Fruit fly (Drosophila melanogaster): ENCODE data around the gene Tdh.

Gene Tdh

dm6 chr3L:20508136-20508635 lies 41.4 kb downstream of the Tdh start (continued):
- TF ChIP-seq CG12299 (tag; optimal IDR thresholded peaks at IDR 0.05) = peak; percentile 77
- peak; percentile 36; the same call in 1 of the 2 replicates for TF ChIP-seq CG43689 (GFP tag; IDR thresholded peaks at IDR 0.05)
- no peak for TF ChIP-seq zf30C (GFP tag; optimal IDR thresholded peaks at IDR 0.05)
- no peak for TF ChIP-seq Stat92E (GFP tag; optimal IDR thresholded peaks at IDR 0.05)
- peak; percentile 75 for TF ChIP-seq CG6654 (GFP tag; optimal IDR thresholded peaks at IDR 0.05)
- TF ChIP-seq CG11085 (GFP tag; IDR thresholded peaks at IDR 0.05) = peak; percentile 95
- peak; percentile 94 to 95 for TF ChIP-seq Pdp1 (GFP tag; optimal IDR thresholded peaks at IDR 0.05)
- TF ChIP-seq CG6175 (GFP tag; IDR thresholded peaks at IDR 0.05) = no peak; the same call in 1 of the 3 replicates
- TF ChIP-seq Dip2 (GFP tag; IDR thresholded peaks at IDR 0.05) = peak; percentile 66
- TF ChIP-seq CG14014 (GFP tag; IDR thresholded peaks at IDR 0.05) = peak; percentile 95
- peak; percentile 89 for TF ChIP-seq CG1792 (GFP tag; optimal IDR thresholded peaks at IDR 0.05)
- peak; percentile 80 for TF ChIP-seq CG10462 (GFP tag; optimal IDR thresholded peaks at IDR 0.05)
- TF ChIP-seq Hr3 (GFP tag; optimal IDR thresholded peaks at IDR 0.05) = peak; percentile 87
- TF ChIP-seq Abd-B (GFP tag; optimal IDR thresholded peaks at IDR 0.05) = peak; percentile 96
- peak; percentile 93 for TF ChIP-seq CG12391 (tag; optimal IDR thresholded peaks at IDR 0.05)
- peak; percentile 64; the same call in 1 of the 2 replicates for TF ChIP-seq sim (GFP tag; IDR thresholded peaks at IDR 0.05)
- TF ChIP-seq nmo (GFP tag; optimal IDR thresholded peaks at IDR 0.05) = peak; percentile 94
- peak; percentile 66 for TF ChIP-seq Spps (tag; optimal IDR thresholded peaks at IDR 0.05)
- TF ChIP-seq Hmr (GFP tag; optimal IDR thresholded peaks at IDR 0.05) = peak; percentile 97
- TF ChIP-seq crp (GFP tag; optimal IDR thresholded peaks at IDR 0.05) = peak in 1 of 2 experiments; percentile 55
- TF ChIP-seq Xbp1 (GFP tag; optimal IDR thresholded peaks at IDR 0.05) = peak; percentile 93
- TF ChIP-seq pita (GFP tag; optimal IDR thresholded peaks at IDR 0.05) = no peak
- peak; percentile 65 for TF ChIP-seq sqz (GFP tag; optimal IDR thresholded peaks at IDR 0.05)
- TF ChIP-seq amos (GFP tag; IDR thresholded peaks at IDR 0.05; ENCODE audit: partially characterized antibody) = peak; percentile 59; the same call in 1 of the 2 replicates
- no peak for TF ChIP-seq lov (optimal IDR thresholded peaks at IDR 0.05)
- peak; percentile 90 for TF ChIP-seq lov (GFP tag; IDR thresholded peaks at IDR 0.05)
- peak; percentile 94 for TF ChIP-seq Usf (GFP tag; optimal IDR thresholded peaks at IDR 0.05)
- TF ChIP-seq CG3065 (GFP tag; optimal IDR thresholded peaks at IDR 0.05) = peak; percentile 73
- TF ChIP-seq CG7271 (tag; optimal IDR thresholded peaks at IDR 0.05) = peak; percentile 1
- TF ChIP-seq btn (GFP tag; optimal IDR thresholded peaks at IDR 0.05) = peak; percentile 21
- peak; percentile 90 for TF ChIP-seq CG4820 (GFP tag; optimal IDR thresholded peaks at IDR 0.05)
- peak; percentile 93 for TF ChIP-seq CG11695 (GFP tag; IDR thresholded peaks at IDR 0.05)
- peak; percentile 93 for TF ChIP-seq Aef1 (GFP tag; IDR thresholded peaks at IDR 0.05)
- TF ChIP-seq pros (GFP tag; optimal IDR thresholded peaks at IDR 0.05) = peak; percentile 54
- TF ChIP-seq trh (GFP tag; optimal IDR thresholded peaks at IDR 0.05) = peak; percentile 84
- peak; percentile 90 for TF ChIP-seq stc (GFP tag; IDR thresholded peaks at IDR 0.05)
- peak; percentile 92 for TF ChIP-seq luna (GFP tag; optimal IDR thresholded peaks at IDR 0.05)
- peak; percentile 58 for TF ChIP-seq fd64A (GFP tag; optimal IDR thresholded peaks at IDR 0.05)
- TF ChIP-seq CG8281 (tag; optimal IDR thresholded peaks at IDR 0.05) = peak; percentile 76
- TF ChIP-seq HHEX (GFP tag; optimal IDR thresholded peaks at IDR 0.05) = peak; percentile 96
- peak; percentile 93 for TF ChIP-seq CG11504 (tag; optimal IDR thresholded peaks at IDR 0.05)
- no peak; the same call in 2 of the 3 replicates for TF ChIP-seq Mrtf (GFP tag; IDR thresholded peaks at IDR 0.05)
- peak; percentile 91 for TF ChIP-seq esg (GFP tag; conservative IDR thresholded peaks at IDR 0.05)
- TF ChIP-seq CG30431 (GFP tag; optimal IDR thresholded peaks at IDR 0.05) = peak; percentile 75
- peak; percentile 85 for TF ChIP-seq CG18262 (tag; optimal IDR thresholded peaks at IDR 0.05)
- TF ChIP-seq Mes4 (GFP tag; optimal IDR thresholded peaks at IDR 0.05) = peak; percentile 77
- TF ChIP-seq CG1233 (GFP tag; optimal IDR thresholded peaks at IDR 0.05) = peak; percentile 93
- TF ChIP-seq CG2889 (GFP tag; IDR thresholded peaks at IDR 0.05) = peak; percentile 85
- peak; percentile 67 for TF ChIP-seq CG1024 (GFP tag; IDR thresholded peaks at IDR 0.05)
- TF ChIP-seq CG17385 (GFP tag; optimal IDR thresholded peaks at IDR 0.05) = peak; percentile 83
